Worm (Caenorhabditis elegans): ENCODE data around the gene plpp-1.3.

Gene plpp-1.3

DNA sequence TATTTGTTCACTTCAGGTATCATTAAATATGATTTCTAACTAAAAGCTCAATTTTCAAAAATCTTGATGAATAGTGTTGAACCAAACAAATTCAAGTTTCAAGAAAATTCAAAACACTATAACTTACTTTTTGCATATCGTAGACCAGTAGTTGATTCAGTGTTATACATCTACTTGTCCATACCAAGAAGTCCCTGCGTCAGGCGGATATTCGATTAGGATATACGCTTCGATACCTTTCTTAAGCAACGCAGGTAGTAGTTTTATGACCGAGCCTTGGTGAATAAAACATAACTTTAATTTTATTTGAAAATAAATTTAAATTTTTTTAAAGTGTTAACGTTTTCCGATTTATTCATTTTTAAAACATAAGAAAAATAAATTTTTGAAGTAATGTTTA is 19.7 kb upstream of the plpp-1.3 start:
- TF ChIP-seq T22C8.4 (GFP tag; IDR thresholded peaks at IDR 0.05), result no peak
- TF ChIP-seq cog-1 (tag; optimal IDR thresholded peaks at IDR 0.05), result no peak
- TF ChIP-seq tab-1 (GFP tag; IDR thresholded peaks at IDR 0.05), result no peak
- TF ChIP-seq flt-1 (GFP tag; IDR thresholded peaks at IDR 0.05), result no peak
- no peak for TF ChIP-seq ztf-23 (GFP tag; IDR thresholded peaks at IDR 0.05)
- TF ChIP-seq med-1 (GFP tag; optimal IDR thresholded peaks at IDR 0.05; ENCODE audit: insufficient read depth), result no peak
- no peak for TF ChIP-seq klf-2 (GFP tag; conservative IDR thresholded peaks at IDR 0.05)
- no peak for TF ChIP-seq ref-1 (GFP tag; conservative IDR thresholded peaks at IDR 0.05)

DNA sequence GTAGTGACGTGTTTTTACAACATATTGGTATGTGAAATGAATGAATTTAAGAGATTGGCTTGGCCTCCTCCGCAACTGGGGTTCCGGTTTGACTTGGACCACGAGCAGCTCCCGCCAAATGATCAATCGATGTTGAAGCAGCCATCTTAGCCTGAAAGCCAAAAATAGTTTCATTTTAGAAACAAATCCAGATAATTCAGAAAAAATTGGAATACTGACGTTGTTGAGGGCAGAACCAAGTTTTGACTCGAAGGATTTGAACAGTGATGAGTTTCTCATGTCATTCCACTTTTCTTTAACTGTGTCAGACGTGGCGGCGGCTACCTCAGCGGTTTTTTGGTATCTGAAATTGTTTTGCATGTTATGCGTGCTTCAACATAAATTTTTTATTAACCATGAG is 19.2 kb upstream of the plpp-1.3 start:
- TF ChIP-seq ztf-23 (GFP tag; IDR thresholded peaks at IDR 0.05) (no peak), ztf-29 (GFP tag; IDR thresholded peaks at IDR 0.05) (no peak), med-1 (GFP tag; optimal IDR thresholded peaks at IDR 0.05; ENCODE audit: insufficient read depth) (no peak), klf-2 (GFP tag; conservative IDR thresholded peaks at IDR 0.05) (no peak), T22C8.4 (GFP tag; IDR thresholded peaks at IDR 0.05) (no peak), cog-1 (tag; optimal IDR thresholded peaks at IDR 0.05) (no peak), ref-1 (GFP tag; conservative IDR thresholded peaks at IDR 0.05) (no peak), tab-1 (GFP tag; IDR thresholded peaks at IDR 0.05) (no peak), flt-1 (GFP tag; IDR thresholded peaks at IDR 0.05) (no peak)

DNA sequence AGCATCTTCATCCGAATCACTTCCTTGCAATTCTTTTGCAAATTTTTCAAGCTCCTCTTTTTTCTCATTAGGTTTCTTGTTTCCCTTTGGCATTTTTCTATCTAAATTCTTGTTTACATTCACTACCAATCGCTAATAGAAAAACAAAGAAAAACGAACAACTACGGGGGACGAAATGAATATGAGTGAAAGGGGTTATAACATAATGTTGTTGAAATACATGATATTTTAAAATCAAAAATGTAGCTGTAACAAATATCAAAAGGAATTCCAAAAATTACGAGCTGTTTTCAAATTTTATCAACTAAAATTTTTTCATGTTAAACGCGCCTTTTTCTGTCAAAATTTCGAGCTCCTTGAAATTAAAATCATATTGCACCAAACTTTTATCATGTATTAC is 18.1 kb upstream of the plpp-1.3 start, which contains the start of gene F13E6.1:
Gene F13E6.1 (minus strand): TSS at position 101 of the 400 bp plus-strand sequence.
- TF ChIP-seq flt-1 (GFP tag; IDR thresholded peaks at IDR 0.05), result no peak
- no peak for TF ChIP-seq klf-2 (GFP tag; conservative IDR thresholded peaks at IDR 0.05)
- TF ChIP-seq ref-1 (GFP tag; conservative IDR thresholded peaks at IDR 0.05), result no peak
- TF ChIP-seq tab-1 (GFP tag; IDR thresholded peaks at IDR 0.05), result no peak
- no peak for TF ChIP-seq cog-1 (tag; optimal IDR thresholded peaks at IDR 0.05)
- TF ChIP-seq ztf-29 (GFP tag; IDR thresholded peaks at IDR 0.05), result no peak
- TF ChIP-seq ztf-23 (GFP tag; IDR thresholded peaks at IDR 0.05), result no peak

DNA sequence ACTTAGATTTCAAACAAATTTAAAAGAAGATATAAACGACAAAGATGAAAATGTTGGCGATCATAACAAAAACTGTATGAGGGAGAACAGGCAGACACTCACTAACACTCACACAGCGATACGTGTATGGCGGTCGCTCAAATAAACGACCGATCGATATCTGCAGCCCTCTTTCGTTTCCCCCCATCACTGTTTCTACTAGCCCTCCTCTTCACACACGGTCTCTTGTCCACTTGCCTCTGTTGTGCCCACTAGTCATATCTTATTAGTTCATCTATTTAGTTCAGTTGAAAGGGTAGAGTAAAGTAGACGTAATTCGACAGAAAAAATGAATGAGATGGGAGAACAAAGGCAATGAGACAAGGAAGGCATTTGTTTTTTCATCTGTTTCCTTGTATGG is 17.6 kb upstream of the plpp-1.3 start:
- TF ChIP-seq cog-1 (tag; optimal IDR thresholded peaks at IDR 0.05) (peak; percentile 15), T22C8.4 (GFP tag; IDR thresholded peaks at IDR 0.05) (peak; percentile 82), tab-1 (GFP tag; IDR thresholded peaks at IDR 0.05) (no peak), klf-2 (GFP tag; conservative IDR thresholded peaks at IDR 0.05) (no peak)

DNA sequence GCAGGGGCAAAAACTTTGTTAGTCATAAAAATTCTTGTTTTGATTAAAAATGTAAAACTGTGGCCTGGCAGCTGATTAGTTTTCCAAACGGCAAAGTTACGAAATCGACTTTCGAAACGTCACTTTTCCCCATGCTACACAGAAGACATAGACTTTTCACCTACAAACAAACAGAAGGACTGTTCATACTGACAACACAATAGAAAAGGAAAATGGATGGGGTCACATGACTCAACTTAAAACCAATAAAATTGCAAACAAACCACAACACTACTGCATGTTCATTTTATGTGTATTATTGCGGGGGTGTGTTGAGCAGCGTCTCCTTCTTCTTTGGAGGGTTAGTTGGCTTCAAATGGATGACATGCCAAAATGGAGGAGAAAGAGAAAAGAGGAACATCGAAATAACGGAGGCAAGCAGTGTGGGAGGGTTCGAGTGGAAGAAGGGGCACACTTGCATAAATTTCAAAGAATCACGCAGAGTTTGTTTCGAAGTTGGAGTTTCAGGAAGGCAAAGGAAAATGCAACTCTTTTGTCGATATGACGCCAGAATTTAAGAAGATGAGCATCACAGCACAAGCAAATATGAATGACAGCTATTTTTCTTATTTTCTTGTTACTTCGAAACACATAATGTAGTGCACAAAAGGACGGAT is 16.9 kb upstream of the plpp-1.3 start:
- 0 out of 2 replicates have a peak, but pooled peaks have one; percentile 31 for TF ChIP-seq flt-1 (GFP tag; IDR thresholded peaks at IDR 0.05)
- TF ChIP-seq ztf-29 (GFP tag; IDR thresholded peaks at IDR 0.05), result no peak

DNA sequence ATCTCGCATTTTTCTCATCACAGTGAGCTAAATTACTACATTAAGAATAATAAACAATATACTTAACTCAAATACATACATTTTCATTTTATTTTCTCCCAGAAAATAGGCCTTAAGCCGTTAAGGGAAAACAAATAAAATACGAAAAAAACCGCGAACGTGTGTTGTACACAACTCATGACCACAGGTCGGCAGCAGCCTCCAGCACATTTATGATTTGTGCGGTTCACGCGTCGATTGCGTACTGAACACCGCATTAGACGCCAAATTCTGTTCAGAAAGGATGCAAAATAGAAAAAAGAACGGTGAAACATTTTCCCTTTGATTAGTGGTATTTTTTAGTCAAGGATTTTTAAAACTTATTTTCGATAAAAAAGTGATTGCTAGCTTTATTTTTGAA is 15.9 kb upstream of the plpp-1.3 start:
- TF ChIP-seq ztf-23 (GFP tag; IDR thresholded peaks at IDR 0.05) (no peak), flt-1 (GFP tag; IDR thresholded peaks at IDR 0.05) (no peak), cog-1 (tag; optimal IDR thresholded peaks at IDR 0.05) (peak; percentile 31), T22C8.4 (GFP tag; IDR thresholded peaks at IDR 0.05) (no peak)

DNA sequence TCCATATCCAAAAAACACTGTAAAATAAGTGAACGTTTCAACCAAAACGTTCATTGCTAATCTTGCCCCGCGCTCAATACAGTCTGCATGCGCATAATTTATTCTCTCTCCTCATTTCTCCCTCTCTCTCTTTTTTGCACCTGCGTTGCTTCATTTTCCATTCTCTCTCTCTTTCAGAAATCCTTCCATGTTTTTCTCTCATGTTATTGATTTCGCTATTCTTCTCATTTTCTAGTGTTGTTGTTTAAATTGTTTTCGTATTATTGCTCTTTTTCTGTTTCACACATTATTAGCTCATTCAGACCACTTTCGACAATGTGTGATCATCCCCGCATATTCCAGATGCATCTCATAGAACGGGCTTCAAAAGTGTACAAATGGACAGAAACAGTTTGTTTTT is 13.4 kb upstream of the plpp-1.3 start, which contains the start of gene phf-31:
Gene phf-31 (plus strand): TSS at position 301 of the 400 bp plus-strand sequence.
- TF ChIP-seq ztf-29 (GFP tag; IDR thresholded peaks at IDR 0.05) (no peak), ztf-23 (GFP tag; IDR thresholded peaks at IDR 0.05) (no peak), tab-1 (GFP tag; IDR thresholded peaks at IDR 0.05) (no peak), T22C8.4 (GFP tag; IDR thresholded peaks at IDR 0.05) (no peak), med-1 (GFP tag; optimal IDR thresholded peaks at IDR 0.05; ENCODE audit: insufficient read depth) (no peak), ref-1 (GFP tag; conservative IDR thresholded peaks at IDR 0.05) (no peak), cog-1 (tag; optimal IDR thresholded peaks at IDR 0.05) (no peak), klf-2 (GFP tag; conservative IDR thresholded peaks at IDR 0.05) (no peak), flt-1 (GFP tag; IDR thresholded peaks at IDR 0.05) (no peak)

DNA sequence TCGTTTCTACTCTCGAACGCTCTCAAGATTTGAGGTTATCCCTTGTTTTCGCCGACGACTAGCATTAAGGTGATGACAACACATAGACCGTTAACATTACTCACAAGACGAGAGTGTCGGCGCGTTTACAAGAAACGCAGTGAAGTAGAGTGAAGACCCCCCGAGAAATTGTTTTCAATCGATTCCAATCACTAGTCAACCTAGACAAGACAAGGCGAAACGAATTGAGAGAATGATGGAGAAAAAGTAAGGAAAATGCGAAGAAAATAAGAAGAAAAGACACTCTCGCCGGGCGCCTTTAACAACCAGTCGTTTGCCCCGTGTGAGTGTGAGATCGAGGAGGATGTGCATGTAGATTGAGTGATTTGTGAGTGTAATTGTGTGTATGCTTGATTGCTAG is 10.6 kb upstream of the plpp-1.3 start:
- TF ChIP-seq T22C8.4 (GFP tag; IDR thresholded peaks at IDR 0.05), result no peak; the same call in 1 of the 2 replicates
- TF ChIP-seq ztf-29 (GFP tag; IDR thresholded peaks at IDR 0.05), result no peak
- no peak for TF ChIP-seq klf-2 (GFP tag; conservative IDR thresholded peaks at IDR 0.05)
- TF ChIP-seq flt-1 (GFP tag; IDR thresholded peaks at IDR 0.05), result no peak
- no peak for TF ChIP-seq cog-1 (tag; optimal IDR thresholded peaks at IDR 0.05)
- TF ChIP-seq med-1 (GFP tag; optimal IDR thresholded peaks at IDR 0.05; ENCODE audit: insufficient read depth), result no peak
- TF ChIP-seq ztf-23 (GFP tag; IDR thresholded peaks at IDR 0.05), result no peak
- TF ChIP-seq tab-1 (GFP tag; IDR thresholded peaks at IDR 0.05), result no peak
- TF ChIP-seq ref-1 (GFP tag; conservative IDR thresholded peaks at IDR 0.05), result no peak

DNA sequence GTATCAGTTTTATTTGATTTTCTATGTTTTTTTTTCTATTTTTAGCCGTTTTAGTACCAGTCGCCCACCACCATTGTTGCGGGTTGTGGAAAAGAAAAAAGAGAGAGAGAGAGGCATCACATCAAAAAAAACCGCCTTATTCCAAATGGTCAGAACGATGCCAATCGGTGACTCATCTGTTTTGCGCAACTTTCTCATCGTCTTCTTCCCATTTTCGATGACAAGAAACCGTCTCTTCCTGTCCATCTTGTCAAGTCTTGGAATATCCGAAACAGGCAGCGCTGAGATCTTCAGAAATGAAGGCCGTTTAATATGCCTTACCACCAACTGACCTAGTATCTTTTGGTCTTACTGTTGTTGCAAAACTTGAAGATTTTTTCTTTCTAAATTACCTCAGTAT is 8.6 kb upstream of the plpp-1.3 start:
- no peak for TF ChIP-seq ref-1 (GFP tag; conservative IDR thresholded peaks at IDR 0.05)
- no peak for TF ChIP-seq ztf-23 (GFP tag; IDR thresholded peaks at IDR 0.05)
- TF ChIP-seq med-1 (GFP tag; optimal IDR thresholded peaks at IDR 0.05; ENCODE audit: insufficient read depth), result no peak

DNA sequence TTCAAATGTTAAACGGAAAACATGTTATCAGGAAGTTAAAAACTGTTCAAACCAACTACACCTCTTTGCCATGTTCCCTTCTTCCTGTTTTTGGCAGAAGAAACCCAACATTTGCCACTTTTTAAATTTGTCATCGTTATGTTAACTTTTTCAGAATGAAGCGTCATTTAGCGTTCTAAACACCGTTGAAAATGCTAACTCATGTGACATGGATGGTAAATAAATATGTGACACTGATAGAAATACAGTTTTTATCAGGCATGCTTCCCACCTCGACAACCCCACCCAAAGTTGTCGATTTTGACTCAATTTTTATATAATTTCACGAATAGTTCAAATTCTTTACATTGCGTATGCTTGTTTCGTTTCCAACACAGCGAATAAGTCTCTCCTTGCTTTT is 7.8 kb upstream of the plpp-1.3 start:
- TF ChIP-seq cog-1 (tag; optimal IDR thresholded peaks at IDR 0.05) (no peak), ztf-29 (GFP tag; IDR thresholded peaks at IDR 0.05) (no peak), med-1 (GFP tag; optimal IDR thresholded peaks at IDR 0.05; ENCODE audit: insufficient read depth) (no peak), flt-1 (GFP tag; IDR thresholded peaks at IDR 0.05) (no peak), ref-1 (GFP tag; conservative IDR thresholded peaks at IDR 0.05) (no peak), ztf-23 (GFP tag; IDR thresholded peaks at IDR 0.05) (no peak), tab-1 (GFP tag; IDR thresholded peaks at IDR 0.05) (no peak), klf-2 (GFP tag; conservative IDR thresholded peaks at IDR 0.05) (no peak), T22C8.4 (GFP tag; IDR thresholded peaks at IDR 0.05) (no peak)
